Fruit fly (Drosophila melanogaster) whole organism, wandering third instar larva: ENCODE measurements around the gene RpL30.

Experiments
- Abd-B ChIP-seq: fragments of >200 bp; optimal IDR thresholded peaks from 2 replicates; lab custom pipeline; 2017; ENCODE audit warnings: missing biosample characterization, missing genetic modification characterization
- CG32264 ChIP-seq: fragments of 200-800 bp; sonication (Bioruptor generic); optimal IDR thresholded peaks from 2 replicates; lab custom pipeline; 2016; ENCODE audit warnings: missing biosample characterization, missing genetic modification characterization
- CrebA ChIP-seq: fragments of 200-800 bp; sonication (Bioruptor generic); optimal IDR thresholded peaks from 2 replicates; lab custom pipeline; 2016; ENCODE audit warnings: missing biosample characterization, mild to moderate bottlenecking, missing genetic modification characterization, borderline replicate concordance
- Dfd ChIP-seq: fragments of >200 bp; optimal IDR thresholded peaks from 2 replicates; lab custom pipeline; 2017; ENCODE audit warnings: missing biosample characterization, missing genetic modification characterization
- Dif ChIP-seq: fragments of 200-275, 200-300 bp; sonication (Bioruptor generic); optimal IDR thresholded peaks from 2 replicates; lab custom pipeline; 2018; ENCODE audit warnings: missing biosample characterization, missing genetic modification characterization; ENCODE audit not compliant: partially characterized antibody
- HLH106 ChIP-seq: fragments of 200-800 bp; optimal IDR thresholded peaks from 3 replicates; lab custom pipeline; 2019; ENCODE audit warnings: missing biosample characterization, mild to moderate bottlenecking, missing genetic modification characterization, moderate library complexity
- Hnf4 ChIP-seq: fragments of 200-800 bp; sonication (Bioruptor generic); optimal IDR thresholded peaks from 2 replicates; lab custom pipeline; 2016; ENCODE audit warnings: missing biosample characterization, mild to moderate bottlenecking, missing genetic modification characterization
- Hr78 ChIP-seq: fragments of >200 bp; optimal IDR thresholded peaks from 2 replicates; lab custom pipeline; 2017; ENCODE audit warnings: missing biosample characterization, missing genetic modification characterization
- Hr83 ChIP-seq: fragments of 200-300 bp; sonication (Bioruptor generic); optimal IDR thresholded peaks from 2 replicates; lab custom pipeline; 2016; ENCODE audit warnings: missing biosample characterization, mild to moderate bottlenecking, missing genetic modification characterization, moderate library complexity; ENCODE audit not compliant: poor library complexity, severe bottlenecking
- Jra ChIP-seq: sonication (Bioruptor generic); optimal IDR thresholded peaks from 2 replicates; lab custom pipeline; 2016; ENCODE audit warnings: missing biosample characterization, missing genetic modification characterization
- Myc ChIP-seq: fragments of >200 bp; optimal IDR thresholded peaks from 2 replicates; lab custom pipeline; 2017
- N ChIP-seq: fragments of >200 bp; optimal IDR thresholded peaks from 2 replicates; lab custom pipeline; 2018; ENCODE audit warnings: missing biosample characterization, missing external identifiers, missing genetic modification characterization
- OdsH ChIP-seq: fragments of 200-800 bp; sonication (Bioruptor generic); optimal IDR thresholded peaks from 2 replicates; lab custom pipeline; 2016; ENCODE audit warnings: missing biosample characterization, mild to moderate bottlenecking, missing genetic modification characterization
- Rel ChIP-seq, 2 experiments: fragments of 200-800 bp; sonication (Bioruptor generic) in 1 of 2; optimal IDR thresholded peaks; 2 replicates in 1 of 2; 3 replicates in 1 of 2; lab custom pipeline; 2016 to 2019; ENCODE audit warnings: mild to moderate bottlenecking in 2 of 2, missing biosample characterization in 2 of 2, missing genetic modification characterization in 2 of 2, moderate library complexity in 1 of 2
- Sp1 ChIP-seq: fragments of 200-800 bp; sonication (Bioruptor generic); optimal IDR thresholded peaks from 3 replicates; lab custom pipeline; 2019; ENCODE audit warnings: missing biosample characterization, mild to moderate bottlenecking, missing genetic modification characterization, moderate library complexity
- Vsx2 ChIP-seq: fragments of 200-300, 225-300 bp; sonication (Bioruptor generic); optimal IDR thresholded peaks from 2 replicates; lab custom pipeline; 2018; ENCODE audit warnings: missing biosample characterization, missing genetic modification characterization; ENCODE audit not compliant: partially characterized antibody
- br ChIP-seq: fragments of 200-800 bp; sonication (Bioruptor generic); optimal IDR thresholded peaks from 2 replicates; lab custom pipeline; 2016; ENCODE audit warnings: missing biosample characterization, missing genetic modification characterization
- brk ChIP-seq: fragments of 200-800 bp; sonication (Bioruptor generic); optimal IDR thresholded peaks from 2 replicates; lab custom pipeline; 2016; ENCODE audit warnings: missing biosample characterization, mild to moderate bottlenecking, missing genetic modification characterization
- dl ChIP-seq, 2 experiments: fragments of 175-275, 200-275 bp in 1 of 2; fragments of 200-275 bp in 1 of 2; sonication (Bioruptor generic); optimal IDR thresholded peaks; lab custom pipeline; 2018; ENCODE audit warnings: mild to moderate bottlenecking in 2 of 2, missing biosample characterization in 2 of 2, missing genetic modification characterization in 2 of 2, moderate library complexity in 2 of 2; ENCODE audit not compliant: partially characterized antibody in 2 of 2, insufficient read depth in 1 of 2
- dmrt93B ChIP-seq: fragments of 200-800 bp; sonication (Bioruptor generic); optimal IDR thresholded peaks from 2 replicates; lab custom pipeline; 2018; ENCODE audit warnings: missing biosample characterization, mild to moderate bottlenecking, missing genetic modification characterization
- dsf ChIP-seq: sonication (Bioruptor generic); optimal IDR thresholded peaks from 2 replicates; lab custom pipeline; 2016; ENCODE audit warnings: missing biosample characterization, missing genetic modification characterization, borderline replicate concordance
- ey ChIP-seq: fragments of 200-800 bp; sonication (Bioruptor generic); optimal IDR thresholded peaks from 2 replicates; lab custom pipeline; 2016; ENCODE audit warnings: missing biosample characterization, missing genetic modification characterization
- foxo ChIP-seq, 2 experiments: fragments of 200-800 bp; sonication (Bioruptor generic); optimal IDR thresholded peaks; 2 replicates in 1 of 2; 3 replicates in 1 of 2; lab custom pipeline; 2016 to 2017; ENCODE audit warnings: missing biosample characterization in 2 of 2, missing genetic modification characterization in 2 of 2
- fru ChIP-seq: fragments of 200-800 bp; sonication (Bioruptor generic); optimal IDR thresholded peaks from 3 replicates; lab custom pipeline; 2016; ENCODE audit warnings: missing biosample characterization, mild to moderate bottlenecking, missing genetic modification characterization
- h ChIP-seq: fragments of 200-800 bp; sonication (Bioruptor generic); optimal IDR thresholded peaks from 3 replicates; lab custom pipeline; 2016; ENCODE audit warnings: missing biosample characterization, mild to moderate bottlenecking, missing genetic modification characterization
- jim ChIP-seq: fragments of 175-275, 200-325 bp; sonication (Bioruptor generic); optimal IDR thresholded peaks from 2 replicates; lab custom pipeline; 2016; ENCODE audit warnings: missing biosample characterization, mild to moderate bottlenecking, missing genetic modification characterization
- pan ChIP-seq: fragments of >200 bp; optimal IDR thresholded peaks from 2 replicates; lab custom pipeline; 2017
- psq ChIP-seq: fragments of 200-800 bp; sonication (Bioruptor generic); optimal IDR thresholded peaks from 3 replicates; lab custom pipeline; 2017; ENCODE audit warnings: missing biosample characterization, mild to moderate bottlenecking, missing genetic modification characterization, moderate library complexity
- rgr ChIP-seq: fragments of 200-800 bp; sonication (Bioruptor generic); optimal IDR thresholded peaks from 3 replicates; lab custom pipeline; 2016; ENCODE audit warnings: missing biosample characterization, mild to moderate bottlenecking, missing genetic modification characterization
- sage ChIP-seq: fragments of 200-800 bp; sonication (Bioruptor generic); optimal IDR thresholded peaks from 2 replicates; lab custom pipeline; 2016; ENCODE audit warnings: missing biosample characterization, mild to moderate bottlenecking, missing genetic modification characterization
- sv ChIP-seq: fragments of 200-800 bp; sonication (Bioruptor generic); optimal IDR thresholded peaks from 3 replicates; lab custom pipeline; 2016; ENCODE audit warnings: missing biosample characterization, missing genetic modification characterization
- tai ChIP-seq: sonication (Bioruptor generic); optimal IDR thresholded peaks from 2 replicates; lab custom pipeline; 2016; ENCODE audit warnings: missing biosample characterization, missing genetic modification characterization
- woc ChIP-seq: sonication (Bioruptor generic); optimal IDR thresholded peaks from 2 replicates; lab custom pipeline; 2016; ENCODE audit warnings: missing biosample characterization, mild to moderate bottlenecking, missing genetic modification characterization

The RpL30 gene

DNA sequence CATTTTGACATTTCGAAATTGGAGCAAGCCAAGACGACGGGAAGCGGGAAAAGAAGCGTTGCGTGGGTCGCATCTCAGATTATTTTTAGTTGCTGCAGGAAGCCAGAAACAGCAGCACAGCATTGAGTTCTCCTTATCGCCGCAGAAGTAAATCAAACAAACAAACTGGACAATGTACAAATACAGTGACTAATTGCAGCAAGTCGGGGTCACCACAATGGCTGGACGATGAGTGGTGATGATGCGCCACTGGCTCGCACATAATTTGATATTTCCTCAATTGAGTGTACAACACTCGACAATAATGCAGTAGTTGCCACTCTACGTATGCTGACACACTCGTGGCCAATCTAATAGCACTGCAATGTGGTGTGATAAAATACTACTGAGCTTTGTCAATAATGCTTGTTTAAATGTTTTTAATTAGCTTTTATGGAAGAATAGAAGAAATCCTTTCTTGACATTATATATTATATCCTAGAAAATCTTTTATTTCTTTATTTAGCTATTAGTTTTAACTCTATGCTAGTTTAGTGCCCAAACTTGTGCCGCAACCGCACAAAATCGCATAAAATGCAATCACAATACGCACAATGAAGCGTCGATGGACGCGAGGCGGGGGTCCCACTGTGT lies 27.0 kb downstream of the RpL30 start:
- no peak for TF ChIP-seq br (GFP tag; lab: Kevin White, UChicago)
- TF ChIP-seq Hr83 (GFP tag; lab: Kevin White, UChicago) = no peak
- TF ChIP-seq foxo (GFP tag; optimal IDR thresholded peaks at IDR 0.05; lab: Kevin White, UChicago) = peak in 1 of 2 experiments; percentile 20

dm6 chr2L:18981484-18981883 lies 27.6 kb downstream of the RpL30 start:
- TF ChIP-seq sv = no peak
- TF ChIP-seq brk = peak; percentile 47
- TF ChIP-seq CG32264 (GFP tag; lab: Kevin White, UChicago) = no peak
- TF ChIP-seq dl (GFP tag; optimal IDR thresholded peaks at IDR 0.05; lab: Kevin White, UChicago; ENCODE audit: insufficient read depth in 1 of 2, partially characterized antibody in 2 of 2) = no peak
- TF ChIP-seq Sp1 (GFP tag; lab: Kevin White, UChicago) = no peak
- TF ChIP-seq sage (GFP tag; lab: Kevin White, UChicago) = no peak
- peak; percentile 45 for TF ChIP-seq OdsH
- TF ChIP-seq Dif (GFP tag; lab: Kevin White, UChicago) = no peak
- TF ChIP-seq tai (GFP tag; lab: Kevin White, UChicago) = no peak
- peak; percentile 57 for TF ChIP-seq rgr
- TF ChIP-seq h = peak; percentile 41
- TF ChIP-seq HLH106 (tag; lab: Kevin White, UChicago) = no peak
- peak; percentile 66 for TF ChIP-seq Hnf4 (GFP tag; lab: Kevin White, UChicago)
- TF ChIP-seq foxo (GFP tag; optimal IDR thresholded peaks at IDR 0.05; lab: Kevin White, UChicago) = peak in 1 of 2 experiments; percentile 17
- no peak for TF ChIP-seq ey (GFP tag; lab: Kevin White, UChicago)
- no peak for TF ChIP-seq CrebA
- TF ChIP-seq dsf (GFP tag; lab: Kevin White, UChicago) = no peak
- TF ChIP-seq Myc = no peak
- no peak for TF ChIP-seq Rel (GFP tag; optimal IDR thresholded peaks at IDR 0.05; lab: Kevin White, UChicago)
- no peak for TF ChIP-seq Rel (tag; optimal IDR thresholded peaks at IDR 0.05; lab: Kevin White, UChicago)
- TF ChIP-seq Jra (GFP tag; lab: Kevin White, UChicago) = peak; percentile 43
- peak; percentile 21 for TF ChIP-seq fru (GFP tag; lab: Kevin White, UChicago)
- TF ChIP-seq psq = no peak
- peak; percentile 31 for TF ChIP-seq br (GFP tag; lab: Kevin White, UChicago)
- no peak for TF ChIP-seq N (GFP tag; lab: Kevin White, UChicago)
- peak; percentile 98 for TF ChIP-seq Hr83 (GFP tag; lab: Kevin White, UChicago)
- TF ChIP-seq, all 38 proteins: peak for 10

dm6 chr2L:18980982-18981381 lies 28.1 kb downstream of the RpL30 start:
- TF ChIP-seq Rel (GFP tag; optimal IDR thresholded peaks at IDR 0.05; lab: Kevin White, UChicago) = no peak
- TF ChIP-seq Rel (tag; optimal IDR thresholded peaks at IDR 0.05; lab: Kevin White, UChicago) = no peak
- TF ChIP-seq HLH106 (tag; lab: Kevin White, UChicago) = no peak
- TF ChIP-seq jim (GFP tag; lab: Kevin White, UChicago) = no peak
- TF ChIP-seq psq = no peak
- TF ChIP-seq tai (GFP tag; lab: Kevin White, UChicago) = no peak
- TF ChIP-seq Dif (GFP tag; lab: Kevin White, UChicago) = no peak
- TF ChIP-seq OdsH = no peak
- TF ChIP-seq Hr78 (GFP tag; lab: Kevin White, UChicago) = no peak
- no peak for TF ChIP-seq CG32264 (GFP tag; lab: Kevin White, UChicago)
- TF ChIP-seq Dfd (GFP tag; lab: Kevin White, UChicago) = no peak
- no peak for TF ChIP-seq brk
- TF ChIP-seq foxo (GFP tag; optimal IDR thresholded peaks at IDR 0.05; lab: Kevin White, UChicago) = no peak
- no peak for TF ChIP-seq dmrt93B (GFP tag; lab: Kevin White, UChicago)
- TF ChIP-seq dl (GFP tag; optimal IDR thresholded peaks at IDR 0.05; lab: Kevin White, UChicago; ENCODE audit: insufficient read depth in 1 of 2, partially characterized antibody in 2 of 2) = no peak
- no peak for TF ChIP-seq Sp1 (GFP tag; lab: Kevin White, UChicago)
- TF ChIP-seq Abd-B (GFP tag; lab: Kevin White, UChicago) = no peak
- TF ChIP-seq woc (GFP tag; lab: Kevin White, UChicago) = no peak
- no peak for TF ChIP-seq Vsx2 (GFP tag; lab: Kevin White, UChicago)
- no peak for TF ChIP-seq pan (lab: Kevin White, UChicago)
- TF ChIP-seq br (GFP tag; lab: Kevin White, UChicago) = no peak
